Fruit fly (Drosophila melanogaster): ENCODE results near the gene CG15599.

Gene CG15599

dm6 chrX:15671026-15671563, 17.6 kb downstream of the CG15599 start, which contains the start of gene CG15646 (continued):
- TF ChIP-seq Smox (GFP tag; optimal IDR thresholded peaks at IDR 0.05) = peak; percentile 72
- TF ChIP-seq CG6163 (GFP tag; IDR thresholded peaks at IDR 0.05) = peak; percentile 65; the same call in 2 of the 3 replicates
- TF ChIP-seq CG11762 (GFP tag; optimal IDR thresholded peaks at IDR 0.05; ENCODE audit: insufficient read depth) = peak; percentile 60
- peak; percentile 43 for TF ChIP-seq Sox14 (GFP tag; optimal IDR thresholded peaks at IDR 0.05)
- TF ChIP-seq CG15336 (GFP tag; IDR thresholded peaks at IDR 0.05) = peak; percentile 70
- no peak for TF ChIP-seq Eip93F (GFP tag; optimal IDR thresholded peaks at IDR 0.05)
- TF ChIP-seq fd59A (GFP tag; optimal IDR thresholded peaks at IDR 0.05) = peak; percentile 60
- no peak for TF ChIP-seq fd85E (GFP tag; optimal IDR thresholded peaks at IDR 0.05)
- peak; percentile 78 for TF ChIP-seq OdsH (GFP tag; optimal IDR thresholded peaks at IDR 0.05)
- peak; percentile 56 for TF ChIP-seq Sox15 (GFP tag; optimal IDR thresholded peaks at IDR 0.05)
- TF ChIP-seq CG6854 (GFP tag; optimal IDR thresholded peaks at IDR 0.05) = peak; percentile 59
- TF ChIP-seq CG10631 (GFP tag; optimal IDR thresholded peaks at IDR 0.05) = peak; percentile 69
- peak; percentile 75 for TF ChIP-seq topi (GFP tag; optimal IDR thresholded peaks at IDR 0.05)
- peak; percentile 55 for TF ChIP-seq Lpt (GFP tag; optimal IDR thresholded peaks at IDR 0.05)
- peak; percentile 80 for TF ChIP-seq CG3919 (GFP tag; optimal IDR thresholded peaks at IDR 0.05)
- peak; percentile 89 for TF ChIP-seq svp (GFP tag)
- TF ChIP-seq CG6808 (GFP tag; optimal IDR thresholded peaks at IDR 0.05) = peak; percentile 80
- peak; percentile 56 for TF ChIP-seq CG16779 (tag; optimal IDR thresholded peaks at IDR 0.05)

dm6 chrX:15662285-15662684, 26.4 kb downstream of the CG15599 start, which contains the start of gene CG8119:
TSS of gene CG8119 (plus strand) at chrX:15662585.
- TF ChIP-seq fd59A (GFP tag; optimal IDR thresholded peaks at IDR 0.05) = no peak
- no peak for TF ChIP-seq Ets21C (GFP tag; optimal IDR thresholded peaks at IDR 0.05)
- no peak for TF ChIP-seq Sox14 (GFP tag; optimal IDR thresholded peaks at IDR 0.05)
- no peak for TF ChIP-seq CG6792 (GFP tag; optimal IDR thresholded peaks at IDR 0.05)
- TF ChIP-seq CG7368 (GFP tag; optimal IDR thresholded peaks at IDR 0.05) = no peak
- no peak for TF ChIP-seq CG8319 (GFP tag; optimal IDR thresholded peaks at IDR 0.05)
- TF ChIP-seq svp (GFP tag) = no peak
- no peak for TF ChIP-seq CG11762 (GFP tag; optimal IDR thresholded peaks at IDR 0.05; ENCODE audit: insufficient read depth)
- no peak for TF ChIP-seq CG1621 (tag; optimal IDR thresholded peaks at IDR 0.05)
- no peak for TF ChIP-seq Lpt (GFP tag; optimal IDR thresholded peaks at IDR 0.05)
- no peak for TF ChIP-seq Eip93F (GFP tag; optimal IDR thresholded peaks at IDR 0.05)
- TF ChIP-seq Sox15 (GFP tag; optimal IDR thresholded peaks at IDR 0.05) = no peak
- no peak for TF ChIP-seq CG10631 (GFP tag; optimal IDR thresholded peaks at IDR 0.05)
- no peak for TF ChIP-seq CG3919 (GFP tag; optimal IDR thresholded peaks at IDR 0.05)
- TF ChIP-seq Met (GFP tag; optimal IDR thresholded peaks at IDR 0.05) = no peak
- TF ChIP-seq cyc (GFP tag; optimal IDR thresholded peaks at IDR 0.05) = no peak

dm6 chrX:15653364-15653809, 35.3 kb downstream of the CG15599 start:
- TF ChIP-seq dsx (GFP tag; optimal IDR thresholded peaks at IDR 0.05; ENCODE audit: poor library complexity, severe bottlenecking) (no peak), CG31627 (GFP tag; optimal IDR thresholded peaks at IDR 0.05) (peak; percentile 45), CG16779 (tag; optimal IDR thresholded peaks at IDR 0.05) (no peak), CG1621 (tag; optimal IDR thresholded peaks at IDR 0.05) (no peak), CG6276 (GFP tag; optimal IDR thresholded peaks at IDR 0.05) (no peak), Sox102F (GFP tag; optimal IDR thresholded peaks at IDR 0.05) (no peak), dac (GFP tag; optimal IDR thresholded peaks at IDR 0.05) (no peak), Ets21C (GFP tag; optimal IDR thresholded peaks at IDR 0.05) (no peak), pdm3 (GFP tag; optimal IDR thresholded peaks at IDR 0.05) (peak; percentile 31), CG32006 (GFP tag; optimal IDR thresholded peaks at IDR 0.05) (no peak), Hr4 (GFP tag; optimal IDR thresholded peaks at IDR 0.05) (no peak), CG3919 (GFP tag; optimal IDR thresholded peaks at IDR 0.05) (peak; percentile 12), Hr38 (GFP tag; optimal IDR thresholded peaks at IDR 0.05) (no peak), Smox (GFP tag; optimal IDR thresholded peaks at IDR 0.05) (no peak), Gug (GFP tag; IDR thresholded peaks at IDR 0.05) (no peak), achi (GFP tag; optimal IDR thresholded peaks at IDR 0.05) (no peak), Eip75B (GFP tag; optimal IDR thresholded peaks at IDR 0.05) (peak; percentile 6), vri (GFP tag; optimal IDR thresholded peaks at IDR 0.05) (no peak), Eip78C (GFP tag) (peak; percentile 26), OdsH (GFP tag; optimal IDR thresholded peaks at IDR 0.05) (no peak), Blimp-1 (GFP tag; optimal IDR thresholded peaks at IDR 0.05) (no peak), Hr39 (GFP tag; optimal IDR thresholded peaks at IDR 0.05) (peak; percentile 44), svp (GFP tag) (no peak), CG11902 (GFP tag; optimal IDR thresholded peaks at IDR 0.05) (no peak), Sox15 (GFP tag; optimal IDR thresholded peaks at IDR 0.05) (no peak), Ets96B (tag; optimal IDR thresholded peaks at IDR 0.05) (no peak), CG6792 (GFP tag; optimal IDR thresholded peaks at IDR 0.05) (no peak), fd59A (GFP tag; optimal IDR thresholded peaks at IDR 0.05) (no peak), acj6 (GFP tag; optimal IDR thresholded peaks at IDR 0.05) (peak; percentile 8), CG8632 (GFP tag; optimal IDR thresholded peaks at IDR 0.05) (no peak), spab (GFP tag; optimal IDR thresholded peaks at IDR 0.05) (no peak), Lpt (GFP tag; optimal IDR thresholded peaks at IDR 0.05) (no peak)

Measured in whole organism, prepupa.